Fruit fly (Drosophila melanogaster) whole organism, embryonic: ENCODE data around the gene MESK4.

Experiments
- Abd-B ChIP-seq: fragments of 200-800 bp; sonication (Bioruptor generic); optimal IDR thresholded peaks from 2 replicates; lab custom pipeline; 2018; ENCODE audit warnings: missing biosample characterization, mild to moderate bottlenecking, missing genetic modification characterization, moderate library complexity
- Aef1 ChIP-seq: fragments of 200-800 bp; sonication (Bioruptor generic); IDR thresholded peaks from 3 replicates; pipeline ENCODE4 v1.3.6; 2022; ENCODE audit warnings: missing biosample characterization, missing genetic modification characterization
- Antp ChIP-seq: fragments of 200-800 bp; sonication (Bioruptor generic); optimal IDR thresholded peaks from 3 replicates; lab custom pipeline; 2016; ENCODE audit warnings: missing biosample characterization, missing genetic modification characterization
- C15 ChIP-seq: fragments of 200-800 bp; sonication (Bioruptor generic); IDR thresholded peaks from 3 replicates; pipeline ENCODE4 v1.3.6; 2022; ENCODE audit warnings: missing biosample characterization, missing genetic modification characterization
- CG1024 ChIP-seq: fragments of 200-800 bp; sonication (Bioruptor generic); IDR thresholded peaks from 2 replicates; pipeline ENCODE4 v1.3.6; 2022; ENCODE audit warnings: missing biosample characterization, missing genetic modification characterization
- CG11696 ChIP-seq: fragments of 200-800 bp; sonication (Bioruptor generic); IDR thresholded peaks from 2 replicates; pipeline ENCODE4 v1.3.6; 2022; ENCODE audit warnings: missing biosample characterization, missing genetic modification characterization
- CG11723 ChIP-seq: fragments of 200-800 bp; sonication (Bioruptor generic); optimal IDR thresholded peaks from 2 replicates; lab custom pipeline; 2017; ENCODE audit warnings: missing biosample characterization, mild to moderate bottlenecking, missing genetic modification characterization
- CG12769 ChIP-seq: fragments of 200-800 bp; sonication (Bioruptor generic); optimal IDR thresholded peaks from 2 replicates; lab custom pipeline; 2019; ENCODE audit warnings: missing biosample characterization, mild to moderate bottlenecking, missing genetic modification characterization, moderate library complexity
- CG13296 ChIP-seq: fragments of 200-800 bp; sonication (Bioruptor generic); optimal IDR thresholded peaks from 3 replicates; lab custom pipeline; 2018; ENCODE audit warnings: missing biosample characterization, mild to moderate bottlenecking, missing genetic modification characterization
- CG14860 ChIP-seq: fragments of 200-800 bp; sonication (Bioruptor generic); IDR thresholded peaks from 3 replicates; pipeline ENCODE4 v1.3.6; 2022; ENCODE audit warnings: missing biosample characterization, missing genetic modification characterization; ENCODE audit not compliant: partially characterized antibody
- CG15601 ChIP-seq: fragments of 200-800 bp; sonication (Bioruptor generic); optimal IDR thresholded peaks from 3 replicates; lab custom pipeline; 2019; ENCODE audit warnings: missing biosample characterization, mild to moderate bottlenecking, missing genetic modification characterization, moderate library complexity
- CG1647 ChIP-seq: fragments of 200-800 bp; sonication (Bioruptor generic); optimal IDR thresholded peaks from 3 replicates; lab custom pipeline; 2016; ENCODE audit warnings: missing biosample characterization, missing genetic modification characterization
- CG17186 ChIP-seq: fragments of 200-800 bp; sonication (Bioruptor generic); optimal IDR thresholded peaks from 3 replicates; lab custom pipeline; 2017; ENCODE audit warnings: missing biosample characterization, missing genetic modification reagents, missing genetic modification characterization
- CG18476 ChIP-seq: fragments of 200-800 bp; sonication (Bioruptor generic); optimal IDR thresholded peaks from 2 replicates; lab custom pipeline; 2016; ENCODE audit warnings: missing biosample characterization, mild to moderate bottlenecking, missing genetic modification characterization
- CG30403 ChIP-seq: fragments of 200-800 bp; sonication (Bioruptor generic); optimal IDR thresholded peaks from 3 replicates; lab custom pipeline; 2016; ENCODE audit warnings: missing biosample characterization, missing genetic modification characterization
- CG42726 ChIP-seq: fragments of 200-800 bp; sonication (Bioruptor generic); IDR thresholded peaks from 2 replicates; pipeline ENCODE4 v1.3.6; 2022; ENCODE audit warnings: missing biosample characterization, missing genetic modification characterization; ENCODE audit not compliant: partially characterized antibody
- CG7556 ChIP-seq: fragments of 200-800 bp; sonication (Bioruptor generic); optimal IDR thresholded peaks from 2 replicates; lab custom pipeline; 2017; ENCODE audit warnings: missing biosample characterization, mild to moderate bottlenecking, missing genetic modification characterization
- CG7928 ChIP-seq: fragments of 200-800 bp; sonication (Bioruptor generic); optimal IDR thresholded peaks from 2 replicates; lab custom pipeline; 2017; ENCODE audit warnings: missing biosample characterization, mild to moderate bottlenecking, missing genetic modification characterization
- CG8359 ChIP-seq: fragments of 200-800 bp; sonication (Bioruptor generic); optimal IDR thresholded peaks from 2 replicates; lab custom pipeline; 2017; ENCODE audit warnings: missing biosample characterization, mild to moderate bottlenecking, missing genetic modification characterization, borderline replicate concordance
- CG8765 ChIP-seq: fragments of 200-800 bp; sonication (Bioruptor generic); IDR thresholded peaks from 2 replicates; pipeline ENCODE4 v1.3.6; 2022; ENCODE audit warnings: missing biosample characterization, missing genetic modification characterization
- Camta ChIP-seq: fragments of 200-800 bp; sonication (Bioruptor generic); optimal IDR thresholded peaks from 2 replicates; lab custom pipeline; 2016; ENCODE audit warnings: missing biosample characterization, missing genetic modification characterization
- Chrac-16 ChIP-seq: fragments of 200-800 bp; sonication (Bioruptor generic); optimal IDR thresholded peaks from 3 replicates; lab custom pipeline; 2016; ENCODE audit warnings: missing biosample characterization, missing genetic modification characterization
- CoRest ChIP-seq: fragments of 200-800 bp; sonication (Bioruptor generic); optimal IDR thresholded peaks from 3 replicates; lab custom pipeline; 2018; ENCODE audit warnings: missing biosample characterization, mild to moderate bottlenecking, missing genetic modification characterization, moderate library complexity
- E2f2 ChIP-seq: fragments of 200-800 bp; sonication (Bioruptor generic); IDR thresholded peaks from 2 replicates; pipeline ENCODE4 v1.3.6; 2022; ENCODE audit warnings: missing biosample characterization, missing genetic modification characterization
- ERR ChIP-seq: fragments of 200-800 bp; sonication (Bioruptor generic); optimal IDR thresholded peaks from 2 replicates; lab custom pipeline; 2016; ENCODE audit warnings: missing biosample characterization, missing genetic modification characterization
- Fer2 ChIP-seq: fragments of 200-800 bp; sonication (Bioruptor generic); optimal IDR thresholded peaks from 2 replicates; lab custom pipeline; 2018; ENCODE audit warnings: missing biosample characterization, mild to moderate bottlenecking, missing genetic modification characterization, moderate library complexity
- HmgD ChIP-seq: fragments of 200-800 bp; sonication (Bioruptor generic); optimal IDR thresholded peaks from 3 replicates; lab custom pipeline; 2016; ENCODE audit warnings: missing biosample characterization, missing genetic modification characterization
- HmgZ ChIP-seq: fragments of 200-800 bp; sonication (Bioruptor generic); optimal IDR thresholded peaks from 2 replicates; lab custom pipeline; 2018; ENCODE audit warnings: missing biosample characterization, mild to moderate bottlenecking, missing genetic modification characterization
- Lim3 ChIP-seq: fragments of 200-800 bp; sonication (Bioruptor generic); IDR thresholded peaks from 2 replicates; pipeline ENCODE4 v1.3.6; 2022; ENCODE audit warnings: missing biosample characterization, missing genetic modification characterization
- MBD-R2 ChIP-seq: fragments of 200-800 bp; sonication (Bioruptor generic); IDR thresholded peaks from 2 replicates; pipeline ENCODE4 v1.3.6; 2022; ENCODE audit warnings: missing biosample characterization, missing genetic modification characterization
- Mad ChIP-seq: fragments of 200-800 bp; sonication (Bioruptor generic); optimal IDR thresholded peaks from 2 replicates; lab custom pipeline; 2016; ENCODE audit warnings: missing biosample characterization, missing genetic modification characterization
- Nf-YB ChIP-seq: fragments of 200-800 bp; sonication (Bioruptor generic); optimal IDR thresholded peaks from 3 replicates; lab custom pipeline; 2019; ENCODE audit warnings: missing biosample characterization, mild to moderate bottlenecking, missing genetic modification characterization, moderate library complexity
- Opbp ChIP-seq: fragments of 200-800 bp; sonication (Bioruptor generic); IDR thresholded peaks from 3 replicates; pipeline ENCODE4 v1.3.6; 2022; ENCODE audit warnings: missing biosample characterization, missing genetic modification characterization; ENCODE audit not compliant: partially characterized antibody
- Spps ChIP-seq: fragments of 200-800 bp; sonication (Bioruptor generic); optimal IDR thresholded peaks from 2 replicates; lab custom pipeline; 2018; ENCODE audit warnings: missing biosample characterization, mild to moderate bottlenecking, missing genetic modification characterization
- Vsx1 ChIP-seq: fragments of 200-800 bp; sonication (Bioruptor generic); optimal IDR thresholded peaks from 2 replicates; lab custom pipeline; 2017; ENCODE audit warnings: missing biosample characterization, mild to moderate bottlenecking, missing genetic modification characterization, missing genetic modification reagents
- YL-1 ChIP-seq: fragments of 200-800 bp; sonication (Bioruptor generic); optimal IDR thresholded peaks from 3 replicates; lab custom pipeline; 2017; ENCODE audit warnings: missing biosample characterization, mild to moderate bottlenecking, missing genetic modification characterization
- az2 ChIP-seq: fragments of 200-800 bp; sonication (Bioruptor generic); optimal IDR thresholded peaks from 3 replicates; lab custom pipeline; 2016; ENCODE audit warnings: missing biosample characterization, missing genetic modification characterization
- bbx ChIP-seq: fragments of 200-800 bp; sonication (Bioruptor generic); IDR thresholded peaks from 2 replicates; pipeline ENCODE4 v1.3.6; 2022; ENCODE audit warnings: missing biosample characterization, missing genetic modification characterization; ENCODE audit not compliant: partially characterized antibody
- emc ChIP-seq: fragments of 200-800 bp; sonication (Bioruptor generic); optimal IDR thresholded peaks from 2 replicates; lab custom pipeline; 2016; ENCODE audit warnings: missing biosample characterization, missing genetic modification characterization
- grau ChIP-seq: fragments of 200-800 bp; optimal IDR thresholded peaks from 3 replicates; lab custom pipeline; 2019; ENCODE audit warnings: missing biosample characterization, mild to moderate bottlenecking, missing genetic modification characterization, moderate library complexity
- gsb ChIP-seq: fragments of 200-800 bp; sonication (Bioruptor generic); IDR thresholded peaks from 2 replicates; pipeline ENCODE4 v1.3.6; 2022; ENCODE audit warnings: missing biosample characterization, missing genetic modification characterization
- ham ChIP-seq: fragments of 200-800 bp; sonication (Bioruptor generic); IDR thresholded peaks from 2 replicates; pipeline ENCODE4 v1.3.6; 2022; ENCODE audit warnings: missing biosample characterization, missing genetic modification characterization
- hth ChIP-seq: fragments of >200 bp; optimal IDR thresholded peaks from 2 replicates; lab custom pipeline; 2017; ENCODE audit warnings: inconsistent platforms
- klu ChIP-seq: fragments of 200-800 bp; sonication (Bioruptor generic); IDR thresholded peaks from 2 replicates; pipeline ENCODE4 v1.3.6; 2022; ENCODE audit warnings: missing biosample characterization, missing genetic modification characterization
- knrl ChIP-seq: fragments of 200-800 bp; sonication (Bioruptor generic); IDR thresholded peaks from 3 replicates; pipeline ENCODE4 v1.3.6; 2022; ENCODE audit warnings: missing biosample characterization, missing genetic modification characterization; ENCODE audit not compliant: partially characterized antibody
- lmd ChIP-seq: fragments of 200-800 bp; sonication (Bioruptor generic); IDR thresholded peaks from 2 replicates; pipeline ENCODE4 v1.3.6; 2022; ENCODE audit warnings: missing biosample characterization, missing genetic modification characterization
- mld ChIP-seq: fragments of 200-800 bp; sonication (Bioruptor generic); IDR thresholded peaks from 3 replicates; pipeline ENCODE4 v1.3.6; 2022; ENCODE audit warnings: missing biosample characterization, missing genetic modification characterization; ENCODE audit not compliant: partially characterized antibody
- run ChIP-seq: fragments of 200-800 bp; sonication (Bioruptor generic); optimal IDR thresholded peaks from 3 replicates; lab custom pipeline; 2018; ENCODE audit warnings: missing biosample characterization, mild to moderate bottlenecking, missing genetic modification characterization
- trh ChIP-seq: fragments of 200-800 bp; sonication (Bioruptor generic); optimal IDR thresholded peaks from 2 replicates; lab custom pipeline; 2016; ENCODE audit warnings: missing biosample characterization, missing genetic modification characterization
- unpg ChIP-seq: fragments of 200-800 bp; sonication (Bioruptor generic); optimal IDR thresholded peaks from 3 replicates; lab custom pipeline; 2018; ENCODE audit warnings: missing biosample characterization, mild to moderate bottlenecking, missing genetic modification characterization, moderate library complexity
- yki ChIP-seq: fragments of >200 bp; optimal IDR thresholded peaks from 3 replicates; lab custom pipeline; 2018

MESK4 gene

dm6 chr3R:16977745-16978305 lies 10.8 kb upstream of the MESK4 start, which contains the start of gene Actn3 (continued):
- TF ChIP-seq Opbp (GFP tag; lab: Robert Waterston, UW), result no peak
- TF ChIP-seq CG30403, result no peak
- TF ChIP-seq klu (GFP tag; lab: Robert Waterston, UW), result no peak
- no peak for TF ChIP-seq run (tag; lab: Kevin White, UChicago)
- peak; percentile 57 for TF ChIP-seq Abd-B
- TF ChIP-seq C15 (GFP tag; lab: Robert Waterston, UW), result no peak
- no peak for TF ChIP-seq CG7556 (GFP tag; lab: Kevin White, UChicago)
- no peak for TF ChIP-seq ham (GFP tag; lab: Robert Waterston, UW)
- peak; percentile 40 for TF ChIP-seq yki (lab: Kevin White, UChicago)
- TF ChIP-seq Lim3 (GFP tag; lab: Robert Waterston, UW), result no peak
- no peak for TF ChIP-seq YL-1 (GFP tag; lab: Kevin White, UChicago)
- TF ChIP-seq Vsx1, result no peak
- TF ChIP-seq unpg (GFP tag; lab: Kevin White, UChicago), result no peak
- TF ChIP-seq emc (GFP tag; lab: Kevin White, UChicago), result no peak
- no peak for TF ChIP-seq CG13296 (GFP tag; lab: Kevin White, UChicago)
- TF ChIP-seq CG14860 (GFP tag; lab: Robert Waterston, UW), result peak; percentile 11; the same call in 1 of the 3 replicates
- peak; percentile 67 for TF ChIP-seq HmgZ (tag; lab: Kevin White, UChicago)
- TF ChIP-seq grau (tag; lab: Kevin White, UChicago), result no peak
- no peak for TF ChIP-seq E2f2
- no peak for TF ChIP-seq CG11723 (GFP tag; lab: Kevin White, UChicago)
- TF ChIP-seq trh (GFP tag; lab: Kevin White, UChicago), result no peak
- no peak for TF ChIP-seq Fer2 (tag; lab: Kevin White, UChicago)
- no peak for TF ChIP-seq CG1647
- TF ChIP-seq Antp (GFP tag; lab: Kevin White, UChicago), result no peak
- no peak for TF ChIP-seq Chrac-16
- 0 out of 2 replicates have a peak, but pooled peaks have one; percentile 38 for TF ChIP-seq bbx (GFP tag; lab: Robert Waterston, UW)
- no peak for TF ChIP-seq ERR (GFP tag; lab: Kevin White, UChicago)
- no peak for TF ChIP-seq az2 (GFP tag; lab: Kevin White, UChicago)
- no peak for TF ChIP-seq Camta (GFP tag; lab: Kevin White, UChicago)
- no peak for TF ChIP-seq Spps (tag; lab: Kevin White, UChicago)
- no peak for TF ChIP-seq MBD-R2
- peak; percentile 24 for TF ChIP-seq CoRest (tag; lab: Kevin White, UChicago)
- TF ChIP-seq HmgD, result no peak
- no peak for TF ChIP-seq Aef1
- peak; percentile 67 for TF ChIP-seq knrl (GFP tag; lab: Robert Waterston, UW)
- no peak for TF ChIP-seq Nf-YB (GFP tag; lab: Kevin White, UChicago)
- TF ChIP-seq CG42726 (GFP tag; lab: Robert Waterston, UW), result 0 out of 2 replicates have a peak, but pooled peaks have one; percentile 38
- TF ChIP-seq lmd (GFP tag; lab: Robert Waterston, UW), result no peak
- TF ChIP-seq CG18476 (GFP tag; lab: Kevin White, UChicago), result no peak
- no peak for TF ChIP-seq CG8359 (GFP tag; lab: Kevin White, UChicago)
- TF ChIP-seq CG7928 (GFP tag; lab: Kevin White, UChicago), result no peak
- no peak for TF ChIP-seq hth (lab: Kevin White, UChicago)
- TF ChIP-seq CG12769 (tag; lab: Kevin White, UChicago), result no peak
- TF ChIP-seq mld (GFP tag; lab: Robert Waterston, UW), result no peak
- TF ChIP-seq Mad (GFP tag; lab: Kevin White, UChicago), result no peak
- TF ChIP-seq CG17186, result no peak
- TF ChIP-seq gsb (GFP tag; lab: Robert Waterston, UW), result no peak
- no peak for TF ChIP-seq CG11696 (GFP tag; lab: Robert Waterston, UW)
- peak; percentile 49 for TF ChIP-seq CG15601 (tag; lab: Kevin White, UChicago)
- TF ChIP-seq CG8765 (GFP tag; lab: Robert Waterston, UW), result no peak
- no peak for TF ChIP-seq CG1024 (GFP tag; lab: Robert Waterston, UW)
